Worm (Caenorhabditis elegans): ENCODE measurements around the gene srw-36.

The srw-36 gene

ce11 chrV:16723744-16724143, 40.8 kb downstream of the srw-36 start, which contains the start of gene nhr-112:
TSS of gene nhr-112 (minus strand) at chrV:16723844.
- TF ChIP-seq ama-1 (optimal IDR thresholded peaks at IDR 0.05) (no peak), sea-1 (GFP tag; conservative IDR thresholded peaks at IDR 0.05) (no peak), B0310.2 (tag; optimal IDR thresholded peaks at IDR 0.05) (no peak), ceh-36 (tag; optimal IDR thresholded peaks at IDR 0.05) (no peak), tra-4 (tag; optimal IDR thresholded peaks at IDR 0.05) (no peak), ets-7 (tag; optimal IDR thresholded peaks at IDR 0.05) (no peak), pes-1 (GFP tag; IDR thresholded peaks at IDR 0.05) (no peak), flt-1 (GFP tag; IDR thresholded peaks at IDR 0.05) (no peak), tbx-11 (GFP tag; IDR thresholded peaks at IDR 0.05) (no peak), ceh-13 (GFP tag; optimal IDR thresholded peaks at IDR 0.05) (no peak), hnd-1 (tag; optimal IDR thresholded peaks at IDR 0.05) (no peak), hmg-4 (GFP tag; optimal IDR thresholded peaks at IDR 0.05) (no peak)

DNA sequence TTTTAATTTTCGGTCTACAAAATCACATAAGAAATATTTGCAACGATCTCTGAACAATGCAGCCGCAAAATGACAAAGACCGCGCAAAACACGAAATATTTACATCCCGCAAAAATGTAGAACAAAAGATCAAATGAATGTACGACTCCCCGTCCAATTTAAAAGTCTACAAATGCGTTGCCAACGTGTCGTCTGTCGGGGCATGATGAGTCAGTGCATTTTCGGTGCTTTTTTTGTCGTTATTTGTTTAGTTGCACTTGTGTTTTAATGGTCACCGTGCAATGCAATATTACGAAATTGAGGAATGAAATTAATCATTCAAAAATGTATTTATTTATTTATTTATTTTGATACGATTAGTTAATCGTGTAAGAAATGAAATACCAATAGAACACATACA, 41.6 kb downstream of the srw-36 start:
- no peak for TF ChIP-seq F13C5.2 (tag; optimal IDR thresholded peaks at IDR 0.05)
- TF ChIP-seq flt-1 (GFP tag; IDR thresholded peaks at IDR 0.05) = no peak
- no peak for TF ChIP-seq ets-7 (tag; optimal IDR thresholded peaks at IDR 0.05)
- TF ChIP-seq tbx-11 (GFP tag; IDR thresholded peaks at IDR 0.05) = no peak
- TF ChIP-seq B0310.2 (tag; optimal IDR thresholded peaks at IDR 0.05) = no peak
- no peak for TF ChIP-seq hmbx-1 (tag; optimal IDR thresholded peaks at IDR 0.05)

ce11 chrV:16725955-16726354, 43.0 kb downstream of the srw-36 start:
- TF ChIP-seq flt-1 (GFP tag; IDR thresholded peaks at IDR 0.05) = no peak

DNA sequence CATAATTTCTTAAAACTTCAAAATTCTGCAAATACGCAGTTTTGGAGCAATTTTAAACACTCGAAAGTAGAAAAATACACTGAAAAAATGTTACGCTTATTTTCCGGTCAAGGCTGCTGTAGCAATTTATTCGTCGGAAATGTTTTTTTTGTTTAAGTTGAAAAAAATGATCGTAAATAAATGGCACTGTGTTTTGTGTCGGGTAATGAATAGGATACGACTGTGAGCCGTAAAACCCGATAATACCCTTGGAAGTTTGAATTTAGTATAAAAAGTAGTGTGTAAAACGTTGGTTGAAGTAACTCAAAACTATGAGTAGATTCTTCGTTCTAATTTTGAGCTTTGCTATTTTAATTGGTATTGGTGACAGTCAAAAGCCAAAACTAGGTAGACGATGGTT, 43.9 kb downstream of the srw-36 start, which contains the start of gene T25E12.14:
Gene T25E12.14 (plus strand): TSS at position 301 of the 400 bp plus-strand sequence.
- TF ChIP-seq sea-1 (GFP tag; conservative IDR thresholded peaks at IDR 0.05) (no peak), hmg-4 (GFP tag; optimal IDR thresholded peaks at IDR 0.05) (no peak), hmbx-1 (tag; optimal IDR thresholded peaks at IDR 0.05) (no peak), B0310.2 (tag; optimal IDR thresholded peaks at IDR 0.05) (no peak), hnd-1 (tag; optimal IDR thresholded peaks at IDR 0.05) (no peak), tra-4 (tag; optimal IDR thresholded peaks at IDR 0.05) (no peak), aly-1 (tag; optimal IDR thresholded peaks at IDR 0.05) (no peak), ets-7 (tag; optimal IDR thresholded peaks at IDR 0.05) (no peak)

DNA sequence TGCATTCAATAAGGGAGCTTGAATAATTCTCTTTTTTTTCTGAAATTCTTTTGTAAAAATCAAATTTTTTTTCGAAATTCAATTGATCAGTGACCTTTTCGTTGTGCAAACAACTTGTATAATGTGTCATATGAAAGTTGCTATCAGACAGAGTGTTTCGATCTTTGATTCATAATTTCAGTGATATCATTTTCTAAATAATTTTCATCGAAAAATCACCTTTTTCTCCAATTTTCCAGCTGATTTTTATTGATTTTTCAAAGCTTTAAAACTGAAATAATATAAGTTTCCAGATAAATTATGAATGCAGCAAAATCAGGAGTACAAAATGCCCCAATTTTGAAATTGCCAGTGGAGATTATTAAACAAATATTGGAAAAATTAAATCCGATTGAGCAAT, 45.4 kb downstream of the srw-36 start, which contains the start of gene fbxa-127:
Gene fbxa-127 (plus strand): TSS at position 301 of the 400 bp plus-strand sequence.
- TF ChIP-seq tbx-11 (GFP tag; IDR thresholded peaks at IDR 0.05) = no peak

DNA sequence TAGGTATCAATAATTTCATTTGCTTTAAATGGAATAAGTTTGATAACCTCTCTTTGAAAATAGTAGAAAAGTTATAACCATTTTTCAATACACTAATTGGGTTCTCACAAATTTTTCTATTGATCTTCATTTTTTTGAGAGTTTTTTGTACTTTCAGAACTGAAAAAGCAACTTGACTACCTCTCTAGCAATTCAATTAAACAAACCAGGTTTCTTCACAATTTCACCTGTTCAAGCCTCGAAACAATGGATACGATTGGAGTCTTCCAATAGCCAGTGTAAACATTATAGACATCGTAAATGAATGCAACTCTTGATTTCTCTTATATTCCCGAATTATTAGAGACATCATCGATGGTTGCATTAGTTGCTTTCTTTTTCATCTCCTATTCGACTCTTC, 47.0 kb downstream of the srw-36 start, which contains the start of gene srz-99:
Gene srz-99 (plus strand): TSS at position 301 of the 400 bp plus-strand sequence.
- TF ChIP-seq hnd-1 (tag; optimal IDR thresholded peaks at IDR 0.05) = no peak
- TF ChIP-seq hmbx-1 (tag; optimal IDR thresholded peaks at IDR 0.05) = no peak
- no peak for TF ChIP-seq hmg-4 (GFP tag; optimal IDR thresholded peaks at IDR 0.05)
- TF ChIP-seq B0310.2 (tag; optimal IDR thresholded peaks at IDR 0.05) = no peak
- no peak for TF ChIP-seq tbx-11 (GFP tag; IDR thresholded peaks at IDR 0.05)

DNA sequence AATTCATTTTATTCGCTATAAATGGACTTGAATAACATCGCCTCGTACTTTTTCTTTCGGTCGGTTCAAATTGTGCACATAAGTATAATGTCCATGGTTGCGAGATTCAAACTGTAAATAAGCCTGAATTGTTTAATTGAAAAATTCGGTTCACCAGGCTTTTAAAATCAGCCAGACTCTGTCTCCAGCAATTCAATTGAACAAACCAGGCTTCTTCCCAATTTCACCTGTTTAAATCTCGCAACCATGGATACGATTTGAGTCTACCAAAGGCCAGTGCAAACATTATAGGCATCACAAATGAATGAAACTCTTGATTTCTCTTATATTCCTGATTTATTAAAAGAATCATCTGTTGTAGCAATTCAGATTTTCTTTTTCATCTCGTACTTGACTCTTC, 48.6 kb downstream of the srw-36 start, which contains the start of gene srz-100:
Gene srz-100 (plus strand): TSS at position 301 of the 400 bp plus-strand sequence.
- no peak for TF ChIP-seq ceh-13 (GFP tag; optimal IDR thresholded peaks at IDR 0.05)

- TF ChIP-seq scrt-1 (GFP tag; IDR thresholded peaks at IDR 0.05) = no peak
- TF ChIP-seq B0310.2 (tag; optimal IDR thresholded peaks at IDR 0.05) = no peak
- TF ChIP-seq ceh-13 (GFP tag; optimal IDR thresholded peaks at IDR 0.05) = no peak
- TF ChIP-seq tra-4 (tag; optimal IDR thresholded peaks at IDR 0.05) = no peak
- TF ChIP-seq tbx-37 (GFP tag; conservative IDR thresholded peaks at IDR 0.05) = no peak
- TF ChIP-seq sea-1 (GFP tag; conservative IDR thresholded peaks at IDR 0.05) = no peak
- TF ChIP-seq hmbx-1 (tag; optimal IDR thresholded peaks at IDR 0.05) = no peak
- no peak for TF ChIP-seq hnd-1 (tag; optimal IDR thresholded peaks at IDR 0.05)
- no peak for TF ChIP-seq hmg-4 (GFP tag; optimal IDR thresholded peaks at IDR 0.05)
- no peak for TF ChIP-seq ama-1 (optimal IDR thresholded peaks at IDR 0.05)
Measured at ce11 chrV:16733681-16734080, 50.7 kb downstream of the srw-36 start, which contains the start of gene T25E12.16. TSS of gene T25E12.16 (minus strand) at chrV:16733781.
